Fruit fly (Drosophila melanogaster): ENCODE measurements around the gene Sox102F.

DNA sequence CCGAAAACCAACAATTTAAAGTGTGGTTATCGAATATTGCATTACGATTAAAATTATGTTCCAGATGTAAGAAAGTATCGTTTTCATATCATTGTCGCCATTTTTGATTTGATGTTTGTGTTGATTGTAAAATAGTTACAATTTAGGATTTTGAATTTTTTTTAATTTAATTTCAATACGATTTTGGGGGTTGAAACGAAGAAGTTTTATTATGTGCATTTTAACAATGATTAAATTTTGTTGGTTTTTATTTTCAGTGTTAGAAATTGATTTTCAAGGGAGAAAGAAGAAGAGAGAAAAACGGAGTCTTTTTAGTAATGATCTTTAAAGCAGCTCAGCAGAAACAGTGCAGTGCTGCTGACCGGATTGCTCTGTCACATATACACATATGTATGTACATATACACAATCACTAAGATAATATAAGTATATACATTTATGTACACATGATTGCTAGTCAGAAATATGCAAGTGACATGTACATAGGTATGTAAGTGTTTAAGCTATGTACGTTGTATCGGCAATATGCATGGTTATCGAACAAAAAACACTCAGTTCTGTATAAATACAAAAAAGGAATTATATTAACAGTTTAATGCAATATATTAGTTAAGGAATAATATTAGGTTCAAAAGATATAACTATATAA lies 45.0 kb upstream of the Sox102F start:
- no peak for TF ChIP-seq CG7101 (tag; optimal IDR thresholded peaks at IDR 0.05)
- no peak for TF ChIP-seq Hr96 (GFP tag; optimal IDR thresholded peaks at IDR 0.05)
- no peak for TF ChIP-seq CG7045 (GFP tag; optimal IDR thresholded peaks at IDR 0.05)
- TF ChIP-seq ovo (GFP tag; optimal IDR thresholded peaks at IDR 0.05) = no peak
- TF ChIP-seq cnc (optimal IDR thresholded peaks at IDR 0.05) = no peak
- TF ChIP-seq Mnt (GFP tag; optimal IDR thresholded peaks at IDR 0.05) = no peak
- TF ChIP-seq CG14711 (tag; optimal IDR thresholded peaks at IDR 0.05) = peak; percentile 19
- no peak for TF ChIP-seq Clk (GFP tag; optimal IDR thresholded peaks at IDR 0.05)
- no peak for TF ChIP-seq Crg-1 (GFP tag; optimal IDR thresholded peaks at IDR 0.05)
- peak; percentile 27 for TF ChIP-seq kay (GFP tag; ENCODE audit: borderline replicate concordance)
- TF ChIP-seq CG33017 (tag; optimal IDR thresholded peaks at IDR 0.05) = no peak
